Worm (Caenorhabditis elegans) whole organism, L4 larva: ENCODE data around the gene W01B6.6.

Experiments used
- F10B5.3 ChIP-seq: sonication (generic microtip); optimal IDR thresholded peaks from 2 replicates; lab custom pipeline; 2016; ENCODE audit warnings: mild to moderate bottlenecking, missing genetic modification characterization, missing compliant biosample characterization
- F26F4.8 ChIP-seq: fragments of 200-800 bp; sonication (Bioruptor generic); conservative IDR thresholded peaks from 2 replicates; pipeline ENCODE4 v1.3.6; 2022; ENCODE audit warnings: missing genetic modification characterization, missing compliant biosample characterization
- F37D6.2 ChIP-seq: sonication (generic microtip); optimal IDR thresholded peaks from 2 replicates; lab custom pipeline; 2016; ENCODE audit warnings: mild to moderate bottlenecking, missing genetic modification characterization, missing compliant biosample characterization
- F44E2.7 ChIP-seq: fragments of 200-800 bp; sonication (Bioruptor generic); IDR thresholded peaks from 2 replicates; pipeline ENCODE4 v2.1.2; 2022; ENCODE audit warnings: missing genetic modification characterization, missing compliant biosample characterization
- R02D3.7 ChIP-seq: fragments of 150-350 bp; sonication (generic microtip); optimal IDR thresholded peaks from 3 replicates; lab custom pipeline; 2014; ENCODE audit warnings: missing biosample characterization, missing genetic modification characterization
- T26A8.4 ChIP-seq: fragments of 200-800 bp; sonication (Bioruptor generic); IDR thresholded peaks from 2 replicates; pipeline ENCODE4 v1.3.6; 2022; ENCODE audit warnings: missing genetic modification characterization, missing compliant biosample characterization
- Y105C5A.15 ChIP-seq: fragments of 200-800 bp; sonication (Bioruptor generic); IDR thresholded peaks from 2 replicates; pipeline ENCODE4 v1.3.6; 2022; ENCODE audit warnings: missing genetic modification characterization, missing compliant biosample characterization
- Y75B8A.6 ChIP-seq: fragments of 200-800 bp; sonication (Bioruptor generic); IDR thresholded peaks from 2 replicates; pipeline ENCODE4 v1.3.6; 2022; ENCODE audit warnings: missing genetic modification reagents, missing genetic modification characterization, missing compliant biosample characterization
- aha-1 ChIP-seq: fragments of 150-350 bp; peaks from one replicate; lab custom pipeline; 2014; ENCODE audit warnings: missing biosample characterization, missing genetic modification characterization
- ama-1 ChIP-seq: fragments of 150-350 bp; optimal IDR thresholded peaks from 2 replicates; lab custom pipeline; 2014; ENCODE audit warnings: inconsistent platforms, mixed read lengths
- attf-4 ChIP-seq: sonication (generic microtip); optimal IDR thresholded peaks from 3 replicates; lab custom pipeline; 2017; ENCODE audit warnings: missing biosample characterization, missing genetic modification characterization
- ceh-28 ChIP-seq: fragments of 150-350 bp; optimal IDR thresholded peaks from 2 replicates; lab custom pipeline; 2014; ENCODE audit warnings: missing biosample characterization, missing genetic modification reagents, missing genetic modification characterization
- ceh-82 ChIP-seq: sonication (generic microtip); optimal IDR thresholded peaks from 2 replicates; lab custom pipeline; 2017; ENCODE audit warnings: missing biosample characterization, missing genetic modification characterization
- cey-2 ChIP-seq: sonication (generic microtip); optimal IDR thresholded peaks from 3 replicates; lab custom pipeline; 2017; ENCODE audit warnings: missing genetic modification characterization, mild to moderate bottlenecking, missing compliant biosample characterization, antibody characterized with exemption, borderline replicate concordance; ENCODE audit not compliant: insufficient read depth
- ctbp-1 ChIP-seq: fragments of 200-800 bp; sonication (Bioruptor generic); IDR thresholded peaks from 2 replicates; pipeline ENCODE4 v1.3.6; 2022; ENCODE audit warnings: missing genetic modification reagents, missing genetic modification characterization, missing compliant biosample characterization
- daf-12 ChIP-seq: fragments of 150-350 bp; optimal IDR thresholded peaks from 2 replicates; lab custom pipeline; 2014; ENCODE audit warnings: missing biosample characterization, missing genetic modification reagents, missing genetic modification characterization
- daf-16 ChIP-seq, 3 experiments: sonication (generic microtip); optimal IDR thresholded peaks; 2 replicates each; lab custom pipeline; 2016 to 2017; ENCODE audit warnings: missing genetic modification characterization in 3 of 3, missing genetic modification reagents in 3 of 3, mild to moderate bottlenecking in 2 of 3, missing compliant biosample characterization in 2 of 3, missing biosample characterization in 1 of 3, moderate library complexity in 1 of 3
- daf-19 ChIP-seq: fragments of 200-800 bp; sonication (Bioruptor generic); conservative IDR thresholded peaks from 2 replicates; pipeline ENCODE4 v1.3.6; 2022; ENCODE audit warnings: missing genetic modification characterization, missing compliant biosample characterization
- dmd-8 ChIP-seq: fragments of 200-800 bp; sonication (Bioruptor generic); IDR thresholded peaks from 2 replicates; pipeline ENCODE4 v1.3.6; 2022; ENCODE audit warnings: missing genetic modification characterization, missing compliant biosample characterization
- dpl-1 ChIP-seq: fragments of 150-350 bp; optimal IDR thresholded peaks from 2 replicates; lab custom pipeline; 2014; ENCODE audit warnings: missing biosample characterization, missing genetic modification reagents, missing genetic modification characterization
- dve-1 ChIP-seq: sonication (generic microtip); optimal IDR thresholded peaks from 2 replicates; lab custom pipeline; 2017; ENCODE audit warnings: antibody characterized with exemption, mild to moderate bottlenecking, missing genetic modification characterization, missing compliant biosample characterization; ENCODE audit not compliant: insufficient read depth
- fos-1 ChIP-seq: fragments of 150-350 bp; optimal IDR thresholded peaks from 2 replicates; lab custom pipeline; 2014; ENCODE audit warnings: missing biosample characterization, missing genetic modification characterization
- gei-8 ChIP-seq: fragments of 200-800 bp; sonication (Bioruptor generic); optimal IDR thresholded peaks from 2 replicates; lab custom pipeline; 2018; ENCODE audit warnings: mild to moderate bottlenecking, missing genetic modification characterization, missing compliant biosample characterization
- hlh-30 ChIP-seq: sonication (generic microtip); optimal IDR thresholded peaks from 2 replicates; lab custom pipeline; 2017; ENCODE audit warnings: antibody characterized with exemption, mild to moderate bottlenecking, missing genetic modification characterization, missing compliant biosample characterization; ENCODE audit not compliant: insufficient read depth
- jun-1 ChIP-seq: fragments of 150-350 bp; optimal IDR thresholded peaks from 2 replicates; lab custom pipeline; 2014; ENCODE audit warnings: missing biosample characterization, missing genetic modification reagents, missing genetic modification characterization
- lim-7 ChIP-seq: fragments of 200-800 bp; sonication (Bioruptor generic); IDR thresholded peaks from 2 replicates; pipeline ENCODE4 v1.3.6; 2022; ENCODE audit warnings: missing genetic modification characterization, missing compliant biosample characterization
- lin-1 ChIP-seq: fragments of 200-800 bp; sonication (Bioruptor generic); IDR thresholded peaks from 2 replicates; pipeline ENCODE4 v1.3.6; 2022; ENCODE audit warnings: missing genetic modification reagents, missing genetic modification characterization, missing compliant biosample characterization
- lin-38 ChIP-seq: fragments of 200-800 bp; sonication (Bioruptor generic); IDR thresholded peaks from 2 replicates; pipeline ENCODE4 v1.3.6; 2022; ENCODE audit warnings: missing genetic modification reagents, missing genetic modification characterization, missing compliant biosample characterization
- lir-3 ChIP-seq: sonication (generic microtip); optimal IDR thresholded peaks from 2 replicates; lab custom pipeline; 2016; ENCODE audit warnings: mild to moderate bottlenecking, missing genetic modification characterization, missing compliant biosample characterization
- lsy-2 ChIP-seq, 2 experiments: fragments of 150-350 bp in 1 of 2; sonication (generic microtip) in 1 of 2; optimal IDR thresholded peaks; 2 replicates each; lab custom pipeline; 2014 to 2017; ENCODE audit warnings: missing biosample characterization in 2 of 2, missing genetic modification characterization in 2 of 2
- mdl-1 ChIP-seq, 2 experiments: fragments of 150-350 bp in 1 of 2; sonication (generic microtip) in 1 of 2; optimal IDR thresholded peaks; 2 replicates each; lab custom pipeline; 2014 to 2017; ENCODE audit warnings: missing biosample characterization in 2 of 2, missing genetic modification characterization in 2 of 2
- mdt-29 ChIP-seq: fragments of 200-800 bp; sonication (Bioruptor generic); IDR thresholded peaks from 2 replicates; pipeline ENCODE4 v1.3.6; 2022; ENCODE audit warnings: missing genetic modification reagents, missing genetic modification characterization, missing compliant biosample characterization
- nhr-10 ChIP-seq: fragments of 150-350 bp; optimal IDR thresholded peaks from 2 replicates; lab custom pipeline; 2014; ENCODE audit warnings: missing biosample characterization, missing genetic modification characterization
- nhr-102 ChIP-seq: sonication (generic microtip); optimal IDR thresholded peaks from 2 replicates; lab custom pipeline; 2016; ENCODE audit warnings: mild to moderate bottlenecking, missing genetic modification characterization, moderate library complexity, missing compliant biosample characterization
- nhr-11 ChIP-seq: fragments of 150-350 bp; optimal IDR thresholded peaks from 2 replicates; lab custom pipeline; 2014; ENCODE audit warnings: missing biosample characterization, missing genetic modification characterization
- nhr-111 ChIP-seq: fragments of 200-800 bp; sonication (Bioruptor generic); optimal IDR thresholded peaks from 2 replicates; lab custom pipeline; 2018; ENCODE audit warnings: mild to moderate bottlenecking, missing genetic modification characterization, missing compliant biosample characterization
- nhr-28 ChIP-seq: fragments of 150-350 bp; optimal IDR thresholded peaks from 2 replicates; lab custom pipeline; 2014; ENCODE audit warnings: missing biosample characterization, missing genetic modification characterization
- nhr-77 ChIP-seq: fragments of 150-350 bp; optimal IDR thresholded peaks from 2 replicates; lab custom pipeline; 2014; ENCODE audit warnings: missing biosample characterization, missing genetic modification characterization
- pha-4 ChIP-seq, 2 experiments: fragments of 150-350 bp in 1 of 2; fragments of 200-800 bp in 1 of 2; sonication (Bioruptor generic) in 1 of 2; IDR thresholded peaks in 1 of 2; optimal IDR thresholded peaks in 1 of 2; 2 replicates each; pipeline versions ENCODE4 v1.3.6 to Lab custom; 2014 to 2022; ENCODE audit warnings: missing genetic modification characterization in 2 of 2, missing genetic modification reagents in 2 of 2, missing biosample characterization in 1 of 2, missing compliant biosample characterization in 1 of 2
- pqm-1 ChIP-seq: sonication (generic microtip); optimal IDR thresholded peaks from 2 replicates; lab custom pipeline; 2017; ENCODE audit warnings: missing biosample characterization, missing genetic modification characterization
- saeg-2 ChIP-seq: fragments of 200-800 bp; sonication (Bioruptor generic); IDR thresholded peaks from 2 replicates; pipeline ENCODE4 v1.3.6; 2022; ENCODE audit warnings: missing genetic modification reagents, missing genetic modification characterization, missing compliant biosample characterization
- sdz-12 ChIP-seq: fragments of 200-800 bp; sonication (Bioruptor generic); optimal IDR thresholded peaks from 2 replicates; lab custom pipeline; 2018; ENCODE audit warnings: mild to moderate bottlenecking, missing genetic modification characterization, missing compliant biosample characterization
- skn-1 ChIP-seq: fragments of 150-350 bp; optimal IDR thresholded peaks from 2 replicates; lab custom pipeline; 2014; ENCODE audit warnings: missing biosample characterization, missing genetic modification characterization
- snpc-4 ChIP-seq: fragments of 150-350 bp; optimal IDR thresholded peaks from 2 replicates; lab custom pipeline; 2014; ENCODE audit warnings: missing biosample characterization, missing genetic modification characterization
- tag-97 ChIP-seq: fragments of 200-800 bp; sonication (Bioruptor generic); IDR thresholded peaks from 2 replicates; pipeline ENCODE4 v1.3.6; 2022; ENCODE audit warnings: missing genetic modification characterization, missing compliant biosample characterization
- unc-39 ChIP-seq: sonication (generic microtip); optimal IDR thresholded peaks from 2 replicates; lab custom pipeline; 2017; ENCODE audit warnings: missing biosample characterization, missing genetic modification characterization
- zfp-2 ChIP-seq: sonication (generic microtip); optimal IDR thresholded peaks from 2 replicates; lab custom pipeline; 2016; ENCODE audit warnings: mild to moderate bottlenecking, missing genetic modification characterization, missing compliant biosample characterization
- ztf-11 ChIP-seq: fragments of 150-350 bp; optimal IDR thresholded peaks from 2 replicates; lab custom pipeline; 2014; ENCODE audit warnings: missing biosample characterization, missing genetic modification characterization
- ztf-7 ChIP-seq: fragments of 150-350 bp; optimal IDR thresholded peaks from 2 replicates; lab custom pipeline; 2014; ENCODE audit warnings: missing biosample characterization, missing genetic modification characterization

The W01B6.6 gene

ce11 chrIV:10056138-10056537, 24.8 kb upstream of the W01B6.6 start, which contains the start of gene T04B2.7:
T04B2.7 (minus strand) TSS chrIV:10056238.
- TF ChIP-seq aha-1 = no peak

- TF ChIP-seq lim-7 (no peak), saeg-2 (GFP tag; lab: Robert Waterston, UW) (0 out of 2 replicates have a peak, but pooled peaks have one; percentile 19), attf-4 (tag; lab: Kevin White, UChicago) (no peak), lin-1 (GFP tag; lab: Robert Waterston, UW) (0 out of 2 replicates have a peak, but pooled peaks have one; percentile 11), lsy-2 (tag; optimal IDR thresholded peaks at IDR 0.05; lab: Kevin White, UChicago) (peak in 1 of 2 experiments; percentile 1), ctbp-1 (GFP tag; lab: Robert Waterston, UW) (no peak), Y75B8A.6 (GFP tag; lab: Robert Waterston, UW) (no peak), R02D3.7 (no peak), pqm-1 (peak; percentile 91), snpc-4 (no peak), jun-1 (tag; lab: Kevin White, UChicago) (no peak), cey-2 (tag; lab: Kevin White, UChicago) (no peak), F10B5.3 (tag; lab: Kevin White, UChicago) (no peak), F26F4.8 (GFP tag; lab: Robert Waterston, UW) (no peak), nhr-102 (tag; lab: Kevin White, UChicago) (peak; percentile 31), unc-39 (tag; lab: Kevin White, UChicago) (no peak), zfp-2 (tag; lab: Kevin White, UChicago) (no peak), hlh-30 (tag; lab: Kevin White, UChicago) (peak; percentile 44), ztf-11 (tag; lab: Kevin White, UChicago) (no peak), skn-1 (tag; lab: Kevin White, UChicago) (no peak), gei-8 (GFP tag; lab: Kevin White, UChicago) (no peak), Y105C5A.15 (GFP tag; lab: Robert Waterston, UW) (no peak), daf-19 (no peak), F44E2.7 (no peak), lin-38 (GFP tag; lab: Robert Waterston, UW) (peak; percentile 19; the same call in 1 of the 2 replicates), daf-12 (tag; lab: Kevin White, UChicago) (no peak), T26A8.4 (GFP tag; lab: Robert Waterston, UW) (no peak), tag-97 (GFP tag; lab: Robert Waterston, UW) (no peak), daf-16 (GFP tag; optimal IDR thresholded peaks at IDR 0.05; lab: Kevin White, UChicago) (peak in 1 of 2 experiments; percentile 38), daf-16 (tag; optimal IDR thresholded peaks at IDR 0.05; lab: Kevin White, UChicago) (peak; percentile 88), fos-1 (tag; lab: Kevin White, UChicago) (no peak), nhr-11 (tag; lab: Kevin White, UChicago) (no peak), F37D6.2 (tag; lab: Kevin White, UChicago) (no peak), lir-3 (tag; lab: Kevin White, UChicago) (no peak), nhr-77 (tag; lab: Kevin White, UChicago) (peak; percentile 41), dmd-8 (GFP tag; lab: Robert Waterston, UW) (no peak), nhr-28 (tag; lab: Kevin White, UChicago) (peak; percentile 57), mdl-1 (tag; optimal IDR thresholded peaks at IDR 0.05; lab: Kevin White, UChicago) (peak in 1 of 2 experiments; percentile 47), aha-1 (peak; percentile 87), dpl-1 (GFP tag; lab: Kevin White, UChicago) (no peak), ceh-28 (tag; lab: Kevin White, UChicago) (no peak), pha-4 (GFP tag; IDR thresholded peaks at IDR 0.05; lab: Robert Waterston, UW) (0 out of 2 replicates have a peak, but pooled peaks have one; percentile 16), pha-4 (tag; optimal IDR thresholded peaks at IDR 0.05; lab: Kevin White, UChicago) (no peak), mdt-29 (GFP tag; lab: Robert Waterston, UW) (no peak), nhr-111 (no peak), ceh-82 (tag; lab: Kevin White, UChicago) (no peak), ama-1 (lab: Kevin White, UChicago) (no peak), nhr-10 (tag; lab: Kevin White, UChicago) (no peak), ztf-7 (tag; lab: Kevin White, UChicago) (no peak), sdz-12 (no peak), dve-1 (tag; lab: Kevin White, UChicago) (peak; percentile 93)
Observed at ce11 chrIV:10059175-10059574, 21.7 kb upstream of the W01B6.6 start.
